Fruit fly (Drosophila melanogaster): ENCODE results near the gene CG13031.

- no peak for TF ChIP-seq CG8301 (tag; optimal IDR thresholded peaks at IDR 0.05)
- TF ChIP-seq Snoo (tag; optimal IDR thresholded peaks at IDR 0.05), result no peak
- no peak for TF ChIP-seq EcR (GFP tag; optimal IDR thresholded peaks at IDR 0.05)
- no peak for TF ChIP-seq CG8159 (tag; optimal IDR thresholded peaks at IDR 0.05)
- no peak for TF ChIP-seq CG13204 (GFP tag; optimal IDR thresholded peaks at IDR 0.05)
- TF ChIP-seq CG15710 (tag; optimal IDR thresholded peaks at IDR 0.05), result no peak
- no peak for TF ChIP-seq CG34367 (tag; optimal IDR thresholded peaks at IDR 0.05)
- no peak for TF ChIP-seq CG9948 (tag; optimal IDR thresholded peaks at IDR 0.05)
- no peak for TF ChIP-seq CG14655 (GFP tag; optimal IDR thresholded peaks at IDR 0.05)
These were observed 25.2 kb upstream of the CG13031 start for dm6 chr3L:16699292-16700026.

Data from whole organism, pupa.